Worm (Caenorhabditis elegans): ENCODE measurements around the gene C02D5.4.

The C02D5.4 gene

DNA sequence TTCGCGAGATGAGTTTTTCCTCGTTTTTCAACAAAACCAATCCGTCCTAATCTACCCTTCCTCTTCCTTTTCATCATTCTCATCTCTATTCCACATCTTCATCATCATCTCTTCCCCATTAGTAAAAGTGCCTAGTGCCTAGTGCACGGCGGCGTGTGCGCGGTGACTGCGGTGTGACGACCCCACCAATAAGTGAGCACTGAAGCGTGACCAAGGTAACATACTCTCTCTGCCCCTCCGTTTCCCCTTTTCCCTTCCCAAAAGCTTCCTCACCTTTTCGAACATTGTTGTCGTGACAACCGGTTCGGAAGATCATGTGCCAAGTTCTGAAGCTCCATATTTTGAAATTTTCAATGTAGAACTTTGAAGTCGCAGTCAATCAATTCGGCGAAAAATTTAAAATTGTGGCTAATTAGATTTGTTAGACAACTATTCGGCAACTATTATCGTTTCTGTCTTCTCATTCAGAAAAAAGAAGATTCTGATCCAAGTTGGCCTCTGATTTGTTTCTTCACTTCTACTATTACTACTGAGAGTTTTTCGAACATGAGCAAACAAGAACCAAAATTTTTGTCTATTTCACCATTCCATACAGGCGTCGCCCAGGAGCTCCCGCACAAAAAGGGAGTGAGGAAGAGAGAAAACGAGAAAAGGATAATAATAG lies 39.6 kb upstream of the C02D5.4 start:
- TF ChIP-seq lsy-2 (tag; optimal IDR thresholded peaks at IDR 0.05) (no peak), mls-2 (tag; optimal IDR thresholded peaks at IDR 0.05) (peak; percentile 4), lin-13 (tag; optimal IDR thresholded peaks at IDR 0.05) (peak; percentile 4)

DNA sequence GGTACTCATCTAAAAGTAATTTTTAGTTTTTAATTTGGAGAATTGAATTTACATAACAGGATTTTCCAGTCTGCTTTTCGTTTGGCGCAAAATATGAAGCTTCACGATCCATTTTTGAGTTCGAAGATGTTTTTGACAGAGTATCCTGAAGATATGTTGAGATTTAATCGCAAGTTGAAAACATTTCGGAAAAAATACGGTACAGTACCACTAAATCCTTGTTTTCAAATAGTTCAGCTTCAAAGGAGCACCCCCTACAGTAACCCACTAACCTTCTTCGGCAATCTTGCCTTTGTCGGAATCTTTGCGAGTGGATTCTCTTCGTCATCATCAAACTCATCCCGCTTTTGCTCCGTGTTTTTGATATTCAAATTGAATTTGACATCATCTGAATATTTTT lies 33.0 kb upstream of the C02D5.4 start:
- TF ChIP-seq nhr-76 (tag; optimal IDR thresholded peaks at IDR 0.05) (no peak), ceh-83 (GFP tag; optimal IDR thresholded peaks at IDR 0.05) (no peak), ces-1 (GFP tag; optimal IDR thresholded peaks at IDR 0.05) (peak; percentile 19), blmp-1 (tag; optimal IDR thresholded peaks at IDR 0.05) (no peak), M03D4.4 (tag; optimal IDR thresholded peaks at IDR 0.05) (no peak), nhr-12 (tag; optimal IDR thresholded peaks at IDR 0.05) (no peak)

DNA sequence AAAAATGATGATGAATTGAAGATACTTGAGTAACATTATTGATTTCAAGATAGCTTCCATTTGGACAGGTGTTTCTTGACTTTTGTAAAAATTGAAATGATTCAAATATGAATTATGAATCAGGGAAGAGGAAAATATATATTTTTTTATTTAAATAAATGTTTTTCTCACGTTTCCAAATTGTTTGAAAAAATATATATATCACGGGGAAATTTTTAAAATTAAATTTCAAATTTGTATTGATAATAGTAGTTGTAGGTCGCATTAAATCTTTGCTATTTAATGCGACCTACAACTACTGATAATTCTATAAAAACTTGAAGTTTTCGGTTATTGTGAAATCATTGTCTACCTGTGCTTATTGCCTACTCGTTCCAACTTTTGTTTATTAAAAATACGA lies 32.1 kb upstream of the C02D5.4 start, which contains the start of gene ZC21.8:
TSS of gene ZC21.8 (minus strand) at position 101 of the 400 bp plus-strand sequence.
- TF ChIP-seq zip-8 (tag; optimal IDR thresholded peaks at IDR 0.05): no peak
- TF ChIP-seq nhr-28 (tag; optimal IDR thresholded peaks at IDR 0.05): no peak
- no peak for TF ChIP-seq bed-3 (GFP tag; optimal IDR thresholded peaks at IDR 0.05)
- no peak for TF ChIP-seq ztf-11 (tag; optimal IDR thresholded peaks at IDR 0.05)
- no peak for TF ChIP-seq ceh-39 (tag; optimal IDR thresholded peaks at IDR 0.05)
- TF ChIP-seq mab-5 (tag; optimal IDR thresholded peaks at IDR 0.05): no peak
- no peak for TF ChIP-seq snpc-4 (tag; optimal IDR thresholded peaks at IDR 0.05)
- TF ChIP-seq elt-1 (tag; optimal IDR thresholded peaks at IDR 0.05; ENCODE audit: borderline replicate concordance, insufficient read depth): no peak
- no peak for TF ChIP-seq ces-1 (GFP tag; optimal IDR thresholded peaks at IDR 0.05)
- TF ChIP-seq lin-32 (GFP tag; optimal IDR thresholded peaks at IDR 0.05): no peak
- no peak for TF ChIP-seq nhr-76 (tag; optimal IDR thresholded peaks at IDR 0.05)
- no peak for TF ChIP-seq nhr-237 (tag; optimal IDR thresholded peaks at IDR 0.05)

DNA sequence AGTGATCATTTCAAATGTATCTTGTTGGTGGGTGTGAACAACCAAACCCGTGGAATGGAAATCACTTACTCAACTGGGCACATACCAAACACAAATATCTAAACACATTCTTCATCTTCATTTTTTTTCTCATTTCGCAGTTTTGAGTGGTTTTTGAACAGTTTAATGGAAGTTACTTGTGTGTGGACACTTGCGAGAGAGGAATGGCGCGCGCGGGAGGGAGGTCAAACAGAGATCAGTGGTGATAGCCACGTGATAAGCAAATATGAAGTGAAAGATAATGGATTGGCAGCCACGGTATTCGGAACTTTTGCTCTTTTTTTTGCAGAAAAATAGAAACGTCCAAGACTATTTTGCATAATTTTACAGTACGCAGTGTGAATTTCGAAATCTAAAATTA lies 31.4 kb upstream of the C02D5.4 start:
- TF ChIP-seq unc-62 (GFP tag; optimal IDR thresholded peaks at IDR 0.05) (no peak), mab-5 (tag; optimal IDR thresholded peaks at IDR 0.05) (no peak), sptf-1 (tag; optimal IDR thresholded peaks at IDR 0.05) (no peak), M03D4.4 (tag; optimal IDR thresholded peaks at IDR 0.05) (no peak), bed-3 (GFP tag; optimal IDR thresholded peaks at IDR 0.05) (no peak), ces-1 (GFP tag; optimal IDR thresholded peaks at IDR 0.05) (no peak), ceh-39 (tag; optimal IDR thresholded peaks at IDR 0.05) (no peak), sem-2 (GFP tag; optimal IDR thresholded peaks at IDR 0.05) (no peak), nhr-237 (tag; optimal IDR thresholded peaks at IDR 0.05) (no peak), unc-120 (tag; optimal IDR thresholded peaks at IDR 0.05; ENCODE audit: poor library complexity, severe bottlenecking) (no peak), mls-2 (tag; optimal IDR thresholded peaks at IDR 0.05) (no peak)

DNA sequence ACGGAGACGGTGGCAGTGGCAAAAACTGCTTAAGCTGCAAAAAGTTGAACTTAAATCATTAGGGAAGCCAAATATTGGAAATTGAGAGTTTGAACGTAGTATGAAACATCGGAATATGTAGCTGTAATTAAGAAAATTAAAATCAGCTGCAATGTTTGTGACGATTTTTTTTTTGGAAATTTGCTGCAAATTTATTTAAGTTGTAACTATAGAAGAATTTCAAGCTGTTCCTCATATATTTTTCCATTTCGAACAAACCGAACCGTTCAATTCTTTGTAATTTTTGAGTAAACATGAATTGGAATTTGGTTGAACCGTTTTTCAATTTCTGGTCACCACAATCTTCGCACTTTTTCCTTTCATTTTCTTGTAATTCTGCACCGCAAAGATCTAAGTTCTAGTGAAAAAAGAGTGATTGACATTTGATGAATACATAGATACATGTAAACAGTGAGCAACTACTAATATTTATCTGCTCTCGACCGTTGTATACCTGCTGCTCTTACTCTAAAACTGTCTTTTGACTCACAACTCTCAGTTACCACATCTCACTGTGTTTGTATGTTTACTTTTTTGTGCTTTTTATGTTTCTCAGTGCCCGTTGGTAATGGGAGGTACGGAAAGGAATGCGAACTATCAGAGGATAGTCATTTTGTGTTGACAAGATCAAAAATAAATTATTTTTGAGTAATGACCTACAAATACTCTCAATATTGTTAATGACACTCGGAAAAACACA lies 30.1 kb upstream of the C02D5.4 start:
- TF ChIP-seq unc-120 (tag; optimal IDR thresholded peaks at IDR 0.05; ENCODE audit: poor library complexity, severe bottlenecking): no peak
- no peak for TF ChIP-seq hlh-1 (tag; optimal IDR thresholded peaks at IDR 0.05)
- TF ChIP-seq ham-2 (GFP tag; optimal IDR thresholded peaks at IDR 0.05): no peak
- no peak for TF ChIP-seq ztf-11 (tag; optimal IDR thresholded peaks at IDR 0.05)
- no peak for TF ChIP-seq lin-13 (tag; optimal IDR thresholded peaks at IDR 0.05)
- TF ChIP-seq unc-39 (tag; optimal IDR thresholded peaks at IDR 0.05): no peak
- no peak for TF ChIP-seq sem-2 (GFP tag; optimal IDR thresholded peaks at IDR 0.05)
- no peak for TF ChIP-seq tbx-8 (GFP tag; optimal IDR thresholded peaks at IDR 0.05)
- TF ChIP-seq elt-1 (tag; optimal IDR thresholded peaks at IDR 0.05; ENCODE audit: borderline replicate concordance, insufficient read depth): no peak
- no peak for TF ChIP-seq zip-8 (tag; optimal IDR thresholded peaks at IDR 0.05)
- TF ChIP-seq nhr-28 (tag; optimal IDR thresholded peaks at IDR 0.05): no peak
- no peak for TF ChIP-seq cnd-1 (tag; optimal IDR thresholded peaks at IDR 0.05)
- no peak for TF ChIP-seq nhr-2 (tag; optimal IDR thresholded peaks at IDR 0.05)
- no peak for TF ChIP-seq mep-1 (tag; optimal IDR thresholded peaks at IDR 0.05)
- no peak for TF ChIP-seq lin-32 (GFP tag; optimal IDR thresholded peaks at IDR 0.05)
- TF ChIP-seq nhr-12 (tag; optimal IDR thresholded peaks at IDR 0.05): no peak
- no peak for TF ChIP-seq ceh-83 (GFP tag; optimal IDR thresholded peaks at IDR 0.05)
- TF ChIP-seq nhr-237 (tag; optimal IDR thresholded peaks at IDR 0.05): no peak
- TF ChIP-seq ceh-43 (GFP tag; optimal IDR thresholded peaks at IDR 0.05): no peak
- TF ChIP-seq flh-1 (GFP tag; optimal IDR thresholded peaks at IDR 0.05): no peak
